Worm (Caenorhabditis elegans): Measurements from ENCODE around the gene Y66A7A.4.

The Y66A7A.4 gene

ce11 chrIII:11590255-11590654 is 22.2 kb upstream of the Y66A7A.4 start:
- TF ChIP-seq nhr-28 (tag; optimal IDR thresholded peaks at IDR 0.05) (no peak), eor-1 (tag; optimal IDR thresholded peaks at IDR 0.05) (no peak), daf-12 (tag; optimal IDR thresholded peaks at IDR 0.05) (no peak), zag-1 (tag; optimal IDR thresholded peaks at IDR 0.05) (no peak), nhr-43 (tag; optimal IDR thresholded peaks at IDR 0.05; ENCODE audit: poor library complexity, severe bottlenecking) (no peak)

ce11 chrIII:11592096-11592495 is 20.3 kb upstream of the Y66A7A.4 start:
- TF ChIP-seq elt-1 (tag; optimal IDR thresholded peaks at IDR 0.05) (no peak), ceh-28 (tag; optimal IDR thresholded peaks at IDR 0.05) (peak; percentile 83)

- TF ChIP-seq tbx-2 (tag; optimal IDR thresholded peaks at IDR 0.05) = no peak
- no peak for TF ChIP-seq pha-4 (tag; optimal IDR thresholded peaks at IDR 0.05)
- TF ChIP-seq snpc-4 (tag; optimal IDR thresholded peaks at IDR 0.05) = no peak
- TF ChIP-seq nhr-28 (tag; optimal IDR thresholded peaks at IDR 0.05) = no peak
- no peak for TF ChIP-seq ceh-16 (tag; optimal IDR thresholded peaks at IDR 0.05)
- no peak for TF ChIP-seq nhr-23 (tag; optimal IDR thresholded peaks at IDR 0.05)
Measured at ce11 chrIII:11607870-11608269, 4.5 kb upstream of the Y66A7A.4 start, which contains the start of gene Y66D12A.1. Y66D12A.1 (plus strand) TSS chrIII:11608170.

- TF ChIP-seq nhr-25 (tag; optimal IDR thresholded peaks at IDR 0.05) = no peak
- TF ChIP-seq ZK546.5 (tag; optimal IDR thresholded peaks at IDR 0.05) = no peak
- no peak for TF ChIP-seq hmg-11 (tag; optimal IDR thresholded peaks at IDR 0.05)
- TF ChIP-seq nhr-77 (tag; optimal IDR thresholded peaks at IDR 0.05) = no peak
- TF ChIP-seq ceh-28 (tag; optimal IDR thresholded peaks at IDR 0.05) = no peak
- TF ChIP-seq sea-2 (GFP tag; optimal IDR thresholded peaks at IDR 0.05) = no peak
- TF ChIP-seq R02D3.7 (tag; optimal IDR thresholded peaks at IDR 0.05) = no peak
- TF ChIP-seq fkh-2 (tag; optimal IDR thresholded peaks at IDR 0.05) = no peak
- TF ChIP-seq unc-62 (GFP tag; optimal IDR thresholded peaks at IDR 0.05) = no peak
- TF ChIP-seq ceh-82 (tag; optimal IDR thresholded peaks at IDR 0.05) = no peak
Measured at ce11 chrIII:11609568-11609967, 2.8 kb upstream of the Y66A7A.4 start, which contains the start of gene Y66D12A.30. Y66D12A.30 (plus strand) TSS chrIII:11609868.

- no peak for TF ChIP-seq ZK546.5 (tag; optimal IDR thresholded peaks at IDR 0.05)
- no peak for TF ChIP-seq zag-1 (tag; optimal IDR thresholded peaks at IDR 0.05)
- no peak for TF ChIP-seq fkh-2 (tag; optimal IDR thresholded peaks at IDR 0.05)
- TF ChIP-seq eor-1 (tag; optimal IDR thresholded peaks at IDR 0.05) = no peak
- no peak for TF ChIP-seq fos-1 (tag; optimal IDR thresholded peaks at IDR 0.05)
- TF ChIP-seq hmg-11 (tag; optimal IDR thresholded peaks at IDR 0.05) = no peak
- TF ChIP-seq mdl-1 (tag; optimal IDR thresholded peaks at IDR 0.05) = no peak
- TF ChIP-seq nhr-76 (tag; optimal IDR thresholded peaks at IDR 0.05) = no peak
- no peak for TF ChIP-seq nhr-237 (tag; optimal IDR thresholded peaks at IDR 0.05)
- TF ChIP-seq tbx-2 (tag; optimal IDR thresholded peaks at IDR 0.05) = no peak
- TF ChIP-seq egl-27 (tag; optimal IDR thresholded peaks at IDR 0.05) = no peak
- TF ChIP-seq R02D3.7 (tag; optimal IDR thresholded peaks at IDR 0.05) = no peak
- no peak for TF ChIP-seq pqm-1 (tag; optimal IDR thresholded peaks at IDR 0.05)
- TF ChIP-seq ama-1 (optimal IDR thresholded peaks at IDR 0.05) = no peak
Measured at ce11 chrIII:11611618-11612247, 674 bp upstream of the Y66A7A.4 start.

ce11 chrIII:11614325-11614724 is 1.9 kb downstream of the Y66A7A.4 start:
- peak; percentile 99 for TF ChIP-seq ceh-28 (tag; optimal IDR thresholded peaks at IDR 0.05)

ce11 chrIII:11614874-11615273 is 2.5 kb downstream of the Y66A7A.4 start:
- TF ChIP-seq ceh-28 (tag; optimal IDR thresholded peaks at IDR 0.05) (peak; percentile 99), ztf-11 (tag; optimal IDR thresholded peaks at IDR 0.05) (no peak)

- TF ChIP-seq daf-12 (tag; optimal IDR thresholded peaks at IDR 0.05) = no peak
- no peak for TF ChIP-seq elt-2 (tag; optimal IDR thresholded peaks at IDR 0.05)
- no peak for TF ChIP-seq elt-1 (tag; optimal IDR thresholded peaks at IDR 0.05)
- TF ChIP-seq ztf-11 (tag; optimal IDR thresholded peaks at IDR 0.05) = no peak
- no peak for TF ChIP-seq pha-4 (tag; optimal IDR thresholded peaks at IDR 0.05)
- no peak for TF ChIP-seq egl-27 (tag; optimal IDR thresholded peaks at IDR 0.05)
- no peak for TF ChIP-seq lin-39 (tag; optimal IDR thresholded peaks at IDR 0.05)
- no peak for TF ChIP-seq nhr-25 (tag; optimal IDR thresholded peaks at IDR 0.05)
- no peak for TF ChIP-seq ZK546.5 (tag; optimal IDR thresholded peaks at IDR 0.05)
- TF ChIP-seq lsy-12 (tag; optimal IDR thresholded peaks at IDR 0.05) = no peak
- no peak for TF ChIP-seq R02D3.7 (tag; optimal IDR thresholded peaks at IDR 0.05)
- TF ChIP-seq ceh-9 (tag; optimal IDR thresholded peaks at IDR 0.05) = no peak
- no peak for TF ChIP-seq nhr-23 (tag; optimal IDR thresholded peaks at IDR 0.05)
- no peak for TF ChIP-seq eor-1 (tag; optimal IDR thresholded peaks at IDR 0.05)
- no peak for TF ChIP-seq nhr-43 (tag; optimal IDR thresholded peaks at IDR 0.05; ENCODE audit: poor library complexity, severe bottlenecking)
- no peak for TF ChIP-seq egl-5 (tag; optimal IDR thresholded peaks at IDR 0.05)
- no peak for TF ChIP-seq ceh-82 (tag; optimal IDR thresholded peaks at IDR 0.05)
- no peak for TF ChIP-seq nhr-77 (tag; optimal IDR thresholded peaks at IDR 0.05)
Measured at ce11 chrIII:11615802-11616201, 3.4 kb downstream of the Y66A7A.4 start.
